Fruit fly (Drosophila melanogaster) whole organism, embryonic: Measurements from ENCODE around the gene CG14960.

Experiments used
- Antp ChIP-seq: fragments of 200-800 bp; sonication (Bioruptor generic); optimal IDR thresholded peaks from 3 replicates; lab custom pipeline; 2016; ENCODE audit warnings: missing biosample characterization, missing genetic modification characterization
- CG10543 ChIP-seq: fragments of 200-800 bp; sonication (Bioruptor generic); optimal IDR thresholded peaks from 3 replicates; lab custom pipeline; 2017; ENCODE audit warnings: missing biosample characterization, mild to moderate bottlenecking, missing genetic modification characterization, moderate library complexity
- CG1233 ChIP-seq: fragments of 200-800 bp; sonication (Bioruptor generic); optimal IDR thresholded peaks from 4 replicates; lab custom pipeline; 2018; ENCODE audit warnings: missing biosample characterization, mild to moderate bottlenecking, missing genetic modification characterization
- CG13296 ChIP-seq: fragments of 200-800 bp; sonication (Bioruptor generic); optimal IDR thresholded peaks from 3 replicates; lab custom pipeline; 2018; ENCODE audit warnings: missing biosample characterization, mild to moderate bottlenecking, missing genetic modification characterization
- CG14014 ChIP-seq: fragments of 200-800 bp; sonication (Bioruptor generic); IDR thresholded peaks from 2 replicates; pipeline ENCODE4 v1.3.6; 2022; ENCODE audit warnings: missing biosample characterization, missing genetic modification characterization
- CG15479 ChIP-seq: fragments of 200-800 bp; sonication (Bioruptor generic); optimal IDR thresholded peaks from 3 replicates; lab custom pipeline; 2019; ENCODE audit warnings: missing biosample characterization, mild to moderate bottlenecking, missing genetic modification characterization, moderate library complexity
- CG15601 ChIP-seq: fragments of 200-800 bp; sonication (Bioruptor generic); optimal IDR thresholded peaks from 3 replicates; lab custom pipeline; 2019; ENCODE audit warnings: missing biosample characterization, mild to moderate bottlenecking, missing genetic modification characterization, moderate library complexity
- CG16863 ChIP-seq: fragments of 200-800 bp; sonication (Bioruptor generic); optimal IDR thresholded peaks from 3 replicates; lab custom pipeline; 2016; ENCODE audit warnings: missing biosample characterization, missing genetic modification characterization
- CG17361 ChIP-seq: fragments of 200-800 bp; sonication (Bioruptor generic); IDR thresholded peaks from 3 replicates; pipeline ENCODE4 v1.3.6; 2022; ENCODE audit warnings: missing biosample characterization, missing genetic modification characterization
- CG17385 ChIP-seq: fragments of 200-800 bp; sonication (Bioruptor generic); optimal IDR thresholded peaks from 3 replicates; lab custom pipeline; 2018; ENCODE audit warnings: missing biosample characterization, mild to moderate bottlenecking, missing genetic modification characterization
- CG17802 ChIP-seq: fragments of 200-800 bp; sonication (Bioruptor generic); optimal IDR thresholded peaks from 2 replicates; lab custom pipeline; 2018; ENCODE audit warnings: missing biosample characterization, mild to moderate bottlenecking, missing genetic modification characterization, moderate library complexity
- CG17829 ChIP-seq: fragments of 200-800 bp; optimal IDR thresholded peaks from 2 replicates; lab custom pipeline; 2019; ENCODE audit warnings: missing biosample characterization, mild to moderate bottlenecking, missing genetic modification characterization, moderate library complexity
- CG3281 ChIP-seq: fragments of 200-800 bp; sonication (Bioruptor generic); optimal IDR thresholded peaks from 3 replicates; lab custom pipeline; 2017; ENCODE audit warnings: missing biosample characterization, mild to moderate bottlenecking, missing genetic modification characterization
- CG3838 ChIP-seq: fragments of 200-800 bp; sonication (Bioruptor generic); optimal IDR thresholded peaks from 3 replicates; lab custom pipeline; 2016; ENCODE audit warnings: missing biosample characterization, missing genetic modification characterization
- CG8089 ChIP-seq: fragments of 200-800 bp; sonication (Bioruptor generic); optimal IDR thresholded peaks from 3 replicates; lab custom pipeline; 2016; ENCODE audit warnings: missing biosample characterization, missing genetic modification characterization
- CG9609 ChIP-seq: fragments of 200-800 bp; sonication (Bioruptor generic); optimal IDR thresholded peaks from 3 replicates; lab custom pipeline; 2016; ENCODE audit warnings: missing biosample characterization, missing genetic modification characterization
- CG9932 ChIP-seq: fragments of 200-800 bp; sonication (Bioruptor generic); IDR thresholded peaks from 2 replicates; pipeline ENCODE4 v1.3.6; 2022; ENCODE audit warnings: missing biosample characterization, missing genetic modification characterization
- Dip3 ChIP-seq: fragments of 200-800 bp; sonication (Bioruptor generic); optimal IDR thresholded peaks from 3 replicates; lab custom pipeline; 2016; ENCODE audit warnings: missing biosample characterization, missing genetic modification characterization
- E2f2 ChIP-seq: fragments of 200-800 bp; sonication (Bioruptor generic); IDR thresholded peaks from 2 replicates; pipeline ENCODE4 v1.3.6; 2022; ENCODE audit warnings: missing biosample characterization, missing genetic modification characterization
- HLH4C ChIP-seq: fragments of 200-800 bp; sonication (Bioruptor generic); IDR thresholded peaks from 3 replicates; pipeline ENCODE4 v1.3.6; 2022; ENCODE audit warnings: missing biosample characterization, missing genetic modification characterization; ENCODE audit not compliant: partially characterized antibody
- MTF-1 ChIP-seq: fragments of 200-800 bp; sonication (Bioruptor generic); optimal IDR thresholded peaks from 2 replicates; lab custom pipeline; 2018; ENCODE audit warnings: missing biosample characterization, mild to moderate bottlenecking, missing genetic modification characterization, borderline replicate concordance
- Med ChIP-seq: fragments of 200-800 bp; sonication (Bioruptor generic); peaks from one replicate; lab custom pipeline; 2016; ENCODE audit warnings: missing biosample characterization, missing genetic modification characterization, mild to moderate bottlenecking, inconsistent platforms, moderate library complexity
- Pdp1 ChIP-seq, 2 experiments: fragments of 200-800 bp; sonication (Bioruptor generic); optimal IDR thresholded peaks; 3 replicates each; lab custom pipeline; 2016; ENCODE audit warnings: missing biosample characterization in 2 of 2, missing genetic modification characterization in 2 of 2, mild to moderate bottlenecking in 1 of 2, moderate library complexity in 1 of 2
- Ravus ChIP-seq: fragments of 200-800 bp; sonication (Bioruptor generic); IDR thresholded peaks from 2 replicates; pipeline ENCODE4 v1.3.6; 2022; ENCODE audit warnings: missing biosample characterization, missing genetic modification characterization
- Rfx ChIP-seq: fragments of 200-800 bp; sonication (Bioruptor generic); IDR thresholded peaks from 2 replicates; pipeline ENCODE4 v1.3.6; 2022; ENCODE audit warnings: missing biosample characterization, missing genetic modification characterization
- Sox100B ChIP-seq: fragments of 200-800 bp; sonication (Bioruptor generic); optimal IDR thresholded peaks from 3 replicates; lab custom pipeline; 2018; ENCODE audit warnings: missing biosample characterization, mild to moderate bottlenecking, missing genetic modification characterization
- Spps ChIP-seq: fragments of 200-800 bp; sonication (Bioruptor generic); optimal IDR thresholded peaks from 2 replicates; lab custom pipeline; 2018; ENCODE audit warnings: missing biosample characterization, mild to moderate bottlenecking, missing genetic modification characterization
- ap ChIP-seq: fragments of 200-800 bp; sonication (Bioruptor generic); IDR thresholded peaks from 2 replicates; pipeline ENCODE4 v1.3.6; 2022; ENCODE audit warnings: missing biosample characterization, missing genetic modification characterization
- chm ChIP-seq: fragments of 200-800 bp; sonication (Bioruptor generic); IDR thresholded peaks from 2 replicates; pipeline ENCODE4 v1.3.6; 2022; ENCODE audit warnings: missing biosample characterization, missing genetic modification characterization
- emc ChIP-seq: fragments of 200-800 bp; sonication (Bioruptor generic); optimal IDR thresholded peaks from 2 replicates; lab custom pipeline; 2016; ENCODE audit warnings: missing biosample characterization, missing genetic modification characterization
- ewg ChIP-seq: fragments of 200-800 bp; sonication (Bioruptor generic); optimal IDR thresholded peaks from 3 replicates; lab custom pipeline; 2017; ENCODE audit warnings: mild to moderate bottlenecking, missing biosample characterization, missing genetic modification reagents, missing genetic modification characterization
- grn ChIP-seq: fragments of 200-800 bp; sonication (Bioruptor generic); optimal IDR thresholded peaks from 3 replicates; lab custom pipeline; 2017; ENCODE audit warnings: missing biosample characterization, missing genetic modification characterization
- gsb ChIP-seq: fragments of 200-800 bp; sonication (Bioruptor generic); IDR thresholded peaks from 2 replicates; pipeline ENCODE4 v1.3.6; 2022; ENCODE audit warnings: missing biosample characterization, missing genetic modification characterization
- gsb-n ChIP-seq: fragments of 200-800 bp; sonication (Bioruptor generic); optimal IDR thresholded peaks from 3 replicates; lab custom pipeline; 2018; ENCODE audit warnings: missing biosample characterization, mild to moderate bottlenecking, missing genetic modification characterization
- hth ChIP-seq: fragments of >200 bp; optimal IDR thresholded peaks from 2 replicates; lab custom pipeline; 2017; ENCODE audit warnings: inconsistent platforms
- insv ChIP-seq, 2 experiments: fragments of 200-800 bp; sonication (Bioruptor generic); optimal IDR thresholded peaks; 3 replicates each; lab custom pipeline; 2016 to 2018; ENCODE audit warnings: missing biosample characterization in 2 of 2, missing genetic modification characterization in 2 of 2
- kay ChIP-seq: fragments of 200-800 bp; sonication (Bioruptor generic); optimal IDR thresholded peaks from 2 replicates; lab custom pipeline; 2016; ENCODE audit warnings: missing biosample characterization, missing genetic modification characterization
- lab ChIP-seq: fragments of 200-800 bp; sonication (Bioruptor generic); optimal IDR thresholded peaks from 3 replicates; lab custom pipeline; 2017; ENCODE audit warnings: missing biosample characterization, missing genetic modification characterization, mild to moderate bottlenecking, moderate library complexity, missing genetic modification reagents
- repo ChIP-seq: fragments of 200-800 bp; sonication (Bioruptor generic); optimal IDR thresholded peaks from 2 replicates; lab custom pipeline; 2016; ENCODE audit warnings: missing biosample characterization, missing genetic modification characterization
- row ChIP-seq: fragments of 200-800 bp; sonication (Bioruptor generic); IDR thresholded peaks from 3 replicates; pipeline ENCODE4 v1.3.6; 2022; ENCODE audit warnings: missing biosample characterization, missing genetic modification characterization
- sd ChIP-seq: fragments of 200-800 bp; sonication (Bioruptor generic); optimal IDR thresholded peaks from 3 replicates; lab custom pipeline; 2018; ENCODE audit warnings: missing biosample characterization, mild to moderate bottlenecking, missing genetic modification characterization, moderate library complexity
- sens ChIP-seq: fragments of 200-800 bp; sonication (Bioruptor generic); peaks from one replicate; lab custom pipeline; 2016; ENCODE audit warnings: missing biosample characterization, missing genetic modification characterization
- seq ChIP-seq: fragments of 200-800 bp; sonication (Bioruptor generic); IDR thresholded peaks from 2 replicates; pipeline ENCODE4 v1.3.6; 2022; ENCODE audit warnings: missing biosample characterization, missing genetic modification characterization
- sima ChIP-seq: fragments of 200-800 bp; sonication (Bioruptor generic); optimal IDR thresholded peaks from 2 replicates; lab custom pipeline; 2016; ENCODE audit warnings: missing biosample characterization, missing genetic modification characterization
- sug ChIP-seq: fragments of 200-800 bp; optimal IDR thresholded peaks from 2 replicates; lab custom pipeline; 2019; ENCODE audit warnings: missing biosample characterization, mild to moderate bottlenecking, missing genetic modification characterization, moderate library complexity
- tin ChIP-seq: fragments of 200-800 bp; sonication (Bioruptor generic); optimal IDR thresholded peaks from 3 replicates; lab custom pipeline; 2016; ENCODE audit warnings: missing biosample characterization, missing genetic modification characterization
- trh ChIP-seq: fragments of 200-800 bp; sonication (Bioruptor generic); optimal IDR thresholded peaks from 2 replicates; lab custom pipeline; 2016; ENCODE audit warnings: missing biosample characterization, missing genetic modification characterization
- usp ChIP-seq: fragments of >200 bp; optimal IDR thresholded peaks from 2 replicates; lab custom pipeline; 2017; ENCODE audit warnings: missing biosample characterization, missing genetic modification characterization

The CG14960 gene

dm6 chr3L:3307593-3307992 lies 36.8 kb downstream of the CG14960 start (continued):
- TF ChIP-seq hth (no peak), CG9932 (GFP tag; lab: Robert Waterston, UW) (no peak), CG17802 (tag; lab: Kevin White, UChicago) (no peak), E2f2 (GFP tag; lab: Robert Waterston, UW) (0 out of 2 replicates have a peak, but pooled peaks have one; percentile 6), Med (GFP tag; lab: Kevin White, UChicago) (peak; percentile 65), ewg (GFP tag; lab: Kevin White, UChicago) (no peak), tin (GFP tag; lab: Kevin White, UChicago) (no peak)

dm6 chr3L:3308676-3309613 lies 38.1 kb downstream of the CG14960 start:
- TF ChIP-seq Pdp1 (GFP tag; optimal IDR thresholded peaks at IDR 0.05; lab: Kevin White, UChicago), result peak in 1 of 2 experiments; percentile 95
- TF ChIP-seq CG3838, result no peak
- TF ChIP-seq repo, result no peak
- no peak for TF ChIP-seq Spps
- TF ChIP-seq CG13296 (GFP tag; lab: Kevin White, UChicago), result peak; percentile 24
- TF ChIP-seq grn (GFP tag; lab: Kevin White, UChicago), result peak; percentile 84
- no peak for TF ChIP-seq CG1233 (GFP tag; lab: Kevin White, UChicago)
- no peak for TF ChIP-seq kay (GFP tag; lab: Kevin White, UChicago)
- no peak for TF ChIP-seq gsb-n
- TF ChIP-seq Sox100B (GFP tag; lab: Kevin White, UChicago), result no peak
- TF ChIP-seq CG17361 (GFP tag; lab: Robert Waterston, UW), result no peak
- TF ChIP-seq insv (GFP tag; optimal IDR thresholded peaks at IDR 0.05; lab: Kevin White, UChicago), result no peak
- TF ChIP-seq CG16863, result no peak
- peak; percentile 91 for TF ChIP-seq CG15479 (GFP tag; lab: Kevin White, UChicago)
- no peak for TF ChIP-seq CG14014 (GFP tag; lab: Robert Waterston, UW)
- TF ChIP-seq sens, result peak; percentile 20
- TF ChIP-seq CG9609, result no peak
- TF ChIP-seq row (GFP tag; lab: Robert Waterston, UW), result no peak
- TF ChIP-seq trh, result no peak
- TF ChIP-seq Antp (GFP tag; lab: Kevin White, UChicago), result no peak
- no peak for TF ChIP-seq CG17385
- no peak for TF ChIP-seq ap (GFP tag; lab: Robert Waterston, UW)
- TF ChIP-seq CG8089 (GFP tag; lab: Kevin White, UChicago), result no peak
- TF ChIP-seq gsb, result no peak
- no peak for TF ChIP-seq chm
- TF ChIP-seq Dip3, result no peak
- TF ChIP-seq CG10543 (GFP tag; lab: Kevin White, UChicago), result peak; percentile 63
- TF ChIP-seq HLH4C (GFP tag; lab: Robert Waterston, UW), result no peak
- TF ChIP-seq MTF-1 (GFP tag; lab: Kevin White, UChicago), result peak; percentile 99
- TF ChIP-seq sug, result peak; percentile 76
- 0 out of 2 replicates have a peak, but pooled peaks have one; percentile 8 for TF ChIP-seq seq (GFP tag; lab: Robert Waterston, UW)
- TF ChIP-seq usp, result no peak
- TF ChIP-seq CG3281, result no peak
- TF ChIP-seq sima (GFP tag; lab: Kevin White, UChicago), result no peak
- TF ChIP-seq CG17829 (tag; lab: Kevin White, UChicago), result no peak
- no peak for TF ChIP-seq sd (tag; lab: Kevin White, UChicago)
- no peak for TF ChIP-seq CG15601 (tag; lab: Kevin White, UChicago)
- TF ChIP-seq Ravus (GFP tag; lab: Robert Waterston, UW), result no peak
- TF ChIP-seq lab (GFP tag; lab: Kevin White, UChicago), result peak; percentile 34
- 0 out of 2 replicates have a peak, but pooled peaks have one; percentile 3 for TF ChIP-seq Rfx (GFP tag; lab: Robert Waterston, UW)
- TF ChIP-seq emc, result no peak
